Worm (Caenorhabditis elegans): Measurements from ENCODE around the gene T07F8.4.

- TF ChIP-seq nhr-28 (tag; optimal IDR thresholded peaks at IDR 0.05): no peak
- no peak for TF ChIP-seq unc-39 (tag; optimal IDR thresholded peaks at IDR 0.05)
- no peak for TF ChIP-seq snpc-4 (tag; optimal IDR thresholded peaks at IDR 0.05)
- no peak for TF ChIP-seq nhr-12 (tag; optimal IDR thresholded peaks at IDR 0.05)
- TF ChIP-seq elt-3 (tag; optimal IDR thresholded peaks at IDR 0.05): no peak
Measured at ce11 chrII:7112780-7113179, 19.1 kb downstream of the T07F8.4 start, which contains the start of gene F10E7.6.

All from whole organism, mixed stage, embryonic.